Worm (Caenorhabditis elegans): Measurements from ENCODE around the gene skn-1.

- TF ChIP-seq odd-2 (tag; optimal IDR thresholded peaks at IDR 0.05) (no peak), nhr-11 (tag; optimal IDR thresholded peaks at IDR 0.05) (no peak), ama-1 (optimal IDR thresholded peaks at IDR 0.05) (no peak), dve-1 (tag; optimal IDR thresholded peaks at IDR 0.05) (no peak), nfya-1 (tag; optimal IDR thresholded peaks at IDR 0.05) (no peak)
Measured at ce11 chrIV:5703443-5703842, 43.3 kb upstream of the skn-1 start, which contains the start of the genes C55C3.73 and perm-5.
